Fruit fly (Drosophila melanogaster) whole organism, wandering third instar larva: ENCODE data around the gene Ir75d.

Source experiments
- Abd-B ChIP-seq: fragments of >200 bp; optimal IDR thresholded peaks from 2 replicates; lab custom pipeline; 2017; ENCODE audit warnings: missing biosample characterization, missing genetic modification characterization
- CG32264 ChIP-seq: fragments of 200-800 bp; sonication (Bioruptor generic); optimal IDR thresholded peaks from 2 replicates; lab custom pipeline; 2016; ENCODE audit warnings: missing biosample characterization, missing genetic modification characterization
- CG9705 ChIP-seq: fragments of 200-800 bp; sonication (Bioruptor generic); optimal IDR thresholded peaks from 2 replicates; lab custom pipeline; 2018; ENCODE audit warnings: missing biosample characterization, mild to moderate bottlenecking, missing genetic modification characterization
- CrebA ChIP-seq: fragments of 200-800 bp; sonication (Bioruptor generic); optimal IDR thresholded peaks from 2 replicates; lab custom pipeline; 2016; ENCODE audit warnings: missing biosample characterization, mild to moderate bottlenecking, missing genetic modification characterization, borderline replicate concordance
- Dfd ChIP-seq: fragments of >200 bp; optimal IDR thresholded peaks from 2 replicates; lab custom pipeline; 2017; ENCODE audit warnings: missing biosample characterization, missing genetic modification characterization
- Dif ChIP-seq: fragments of 200-275, 200-300 bp; sonication (Bioruptor generic); optimal IDR thresholded peaks from 2 replicates; lab custom pipeline; 2018; ENCODE audit warnings: missing biosample characterization, missing genetic modification characterization; ENCODE audit not compliant: partially characterized antibody
- GATAd ChIP-seq: sonication (Bioruptor generic); optimal IDR thresholded peaks from 2 replicates; lab custom pipeline; 2016; ENCODE audit warnings: missing biosample characterization, missing genetic modification characterization
- HLH106 ChIP-seq: fragments of 200-800 bp; optimal IDR thresholded peaks from 3 replicates; lab custom pipeline; 2019; ENCODE audit warnings: missing biosample characterization, mild to moderate bottlenecking, missing genetic modification characterization, moderate library complexity
- Hnf4 ChIP-seq: fragments of 200-800 bp; sonication (Bioruptor generic); optimal IDR thresholded peaks from 2 replicates; lab custom pipeline; 2016; ENCODE audit warnings: missing biosample characterization, mild to moderate bottlenecking, missing genetic modification characterization
- Hr78 ChIP-seq: fragments of >200 bp; optimal IDR thresholded peaks from 2 replicates; lab custom pipeline; 2017; ENCODE audit warnings: missing biosample characterization, missing genetic modification characterization
- Hr83 ChIP-seq: fragments of 200-300 bp; sonication (Bioruptor generic); optimal IDR thresholded peaks from 2 replicates; lab custom pipeline; 2016; ENCODE audit warnings: missing biosample characterization, mild to moderate bottlenecking, missing genetic modification characterization, moderate library complexity; ENCODE audit not compliant: poor library complexity, severe bottlenecking
- Jra ChIP-seq: sonication (Bioruptor generic); optimal IDR thresholded peaks from 2 replicates; lab custom pipeline; 2016; ENCODE audit warnings: missing biosample characterization, missing genetic modification characterization
- Mio ChIP-seq: sonication (Bioruptor generic); optimal IDR thresholded peaks from 2 replicates; lab custom pipeline; 2016; ENCODE audit warnings: missing biosample characterization, missing genetic modification characterization
- Myc ChIP-seq: fragments of >200 bp; optimal IDR thresholded peaks from 2 replicates; lab custom pipeline; 2017
- N ChIP-seq: fragments of >200 bp; optimal IDR thresholded peaks from 2 replicates; lab custom pipeline; 2018; ENCODE audit warnings: missing biosample characterization, missing external identifiers, missing genetic modification characterization
- OdsH ChIP-seq: fragments of 200-800 bp; sonication (Bioruptor generic); optimal IDR thresholded peaks from 2 replicates; lab custom pipeline; 2016; ENCODE audit warnings: missing biosample characterization, mild to moderate bottlenecking, missing genetic modification characterization
- Rel ChIP-seq, 2 experiments: fragments of 200-800 bp; sonication (Bioruptor generic) in 1 of 2; optimal IDR thresholded peaks; 2 replicates in 1 of 2; 3 replicates in 1 of 2; lab custom pipeline; 2016 to 2019; ENCODE audit warnings: mild to moderate bottlenecking in 2 of 2, missing biosample characterization in 2 of 2, missing genetic modification characterization in 2 of 2, moderate library complexity in 1 of 2
- Sp1 ChIP-seq: fragments of 200-800 bp; sonication (Bioruptor generic); optimal IDR thresholded peaks from 3 replicates; lab custom pipeline; 2019; ENCODE audit warnings: missing biosample characterization, mild to moderate bottlenecking, missing genetic modification characterization, moderate library complexity
- Vsx2 ChIP-seq: fragments of 200-300, 225-300 bp; sonication (Bioruptor generic); optimal IDR thresholded peaks from 2 replicates; lab custom pipeline; 2018; ENCODE audit warnings: missing biosample characterization, missing genetic modification characterization; ENCODE audit not compliant: partially characterized antibody
- br ChIP-seq: fragments of 200-800 bp; sonication (Bioruptor generic); optimal IDR thresholded peaks from 2 replicates; lab custom pipeline; 2016; ENCODE audit warnings: missing biosample characterization, missing genetic modification characterization
- brk ChIP-seq: fragments of 200-800 bp; sonication (Bioruptor generic); optimal IDR thresholded peaks from 2 replicates; lab custom pipeline; 2016; ENCODE audit warnings: missing biosample characterization, mild to moderate bottlenecking, missing genetic modification characterization
- dl ChIP-seq, 2 experiments: fragments of 175-275, 200-275 bp in 1 of 2; fragments of 200-275 bp in 1 of 2; sonication (Bioruptor generic); optimal IDR thresholded peaks; lab custom pipeline; 2018; ENCODE audit warnings: mild to moderate bottlenecking in 2 of 2, missing biosample characterization in 2 of 2, missing genetic modification characterization in 2 of 2, moderate library complexity in 2 of 2; ENCODE audit not compliant: partially characterized antibody in 2 of 2, insufficient read depth in 1 of 2
- dmrt93B ChIP-seq: fragments of 200-800 bp; sonication (Bioruptor generic); optimal IDR thresholded peaks from 2 replicates; lab custom pipeline; 2018; ENCODE audit warnings: missing biosample characterization, mild to moderate bottlenecking, missing genetic modification characterization
- dsf ChIP-seq: sonication (Bioruptor generic); optimal IDR thresholded peaks from 2 replicates; lab custom pipeline; 2016; ENCODE audit warnings: missing biosample characterization, missing genetic modification characterization, borderline replicate concordance
- ey ChIP-seq: fragments of 200-800 bp; sonication (Bioruptor generic); optimal IDR thresholded peaks from 2 replicates; lab custom pipeline; 2016; ENCODE audit warnings: missing biosample characterization, missing genetic modification characterization
- foxo ChIP-seq, 2 experiments: fragments of 200-800 bp; sonication (Bioruptor generic); optimal IDR thresholded peaks; 2 replicates in 1 of 2; 3 replicates in 1 of 2; lab custom pipeline; 2016 to 2017; ENCODE audit warnings: missing biosample characterization in 2 of 2, missing genetic modification characterization in 2 of 2
- fru ChIP-seq: fragments of 200-800 bp; sonication (Bioruptor generic); optimal IDR thresholded peaks from 3 replicates; lab custom pipeline; 2016; ENCODE audit warnings: missing biosample characterization, mild to moderate bottlenecking, missing genetic modification characterization
- h ChIP-seq: fragments of 200-800 bp; sonication (Bioruptor generic); optimal IDR thresholded peaks from 3 replicates; lab custom pipeline; 2016; ENCODE audit warnings: missing biosample characterization, mild to moderate bottlenecking, missing genetic modification characterization
- jim ChIP-seq: fragments of 175-275, 200-325 bp; sonication (Bioruptor generic); optimal IDR thresholded peaks from 2 replicates; lab custom pipeline; 2016; ENCODE audit warnings: missing biosample characterization, mild to moderate bottlenecking, missing genetic modification characterization
- lola ChIP-seq: fragments of >200 bp; optimal IDR thresholded peaks from 2 replicates; lab custom pipeline; 2017; ENCODE audit warnings: missing biosample characterization, missing genetic modification characterization
- pan ChIP-seq: fragments of >200 bp; optimal IDR thresholded peaks from 2 replicates; lab custom pipeline; 2017
- psq ChIP-seq: fragments of 200-800 bp; sonication (Bioruptor generic); optimal IDR thresholded peaks from 3 replicates; lab custom pipeline; 2017; ENCODE audit warnings: missing biosample characterization, mild to moderate bottlenecking, missing genetic modification characterization, moderate library complexity
- rgr ChIP-seq: fragments of 200-800 bp; sonication (Bioruptor generic); optimal IDR thresholded peaks from 3 replicates; lab custom pipeline; 2016; ENCODE audit warnings: missing biosample characterization, mild to moderate bottlenecking, missing genetic modification characterization
- sage ChIP-seq: fragments of 200-800 bp; sonication (Bioruptor generic); optimal IDR thresholded peaks from 2 replicates; lab custom pipeline; 2016; ENCODE audit warnings: missing biosample characterization, mild to moderate bottlenecking, missing genetic modification characterization
- sv ChIP-seq: fragments of 200-800 bp; sonication (Bioruptor generic); optimal IDR thresholded peaks from 3 replicates; lab custom pipeline; 2016; ENCODE audit warnings: missing biosample characterization, missing genetic modification characterization
- tai ChIP-seq: sonication (Bioruptor generic); optimal IDR thresholded peaks from 2 replicates; lab custom pipeline; 2016; ENCODE audit warnings: missing biosample characterization, missing genetic modification characterization
- usp ChIP-seq: fragments of >200 bp; optimal IDR thresholded peaks from 2 replicates; lab custom pipeline; 2017; ENCODE audit warnings: missing biosample characterization, missing genetic modification characterization
- woc ChIP-seq: sonication (Bioruptor generic); optimal IDR thresholded peaks from 2 replicates; lab custom pipeline; 2016; ENCODE audit warnings: missing biosample characterization, mild to moderate bottlenecking, missing genetic modification characterization

The Ir75d gene

dm6 chr3L:18889222-18889866, 21.6 kb downstream of the Ir75d start:
- no peak for TF ChIP-seq br (GFP tag; lab: Kevin White, UChicago)
- no peak for TF ChIP-seq Rel (GFP tag; optimal IDR thresholded peaks at IDR 0.05; lab: Kevin White, UChicago)
- TF ChIP-seq Rel (tag; optimal IDR thresholded peaks at IDR 0.05; lab: Kevin White, UChicago) = peak; percentile 35
- TF ChIP-seq Jra (GFP tag; lab: Kevin White, UChicago) = no peak
- TF ChIP-seq h (GFP tag; lab: Kevin White, UChicago) = peak; percentile 8
- no peak for TF ChIP-seq Dfd (GFP tag; lab: Kevin White, UChicago)
- no peak for TF ChIP-seq dl (GFP tag; optimal IDR thresholded peaks at IDR 0.05; lab: Kevin White, UChicago; ENCODE audit: insufficient read depth in 1 of 2, partially characterized antibody in 2 of 2)
- TF ChIP-seq Abd-B (GFP tag; lab: Kevin White, UChicago) = no peak
- TF ChIP-seq sv (GFP tag; lab: Kevin White, UChicago) = no peak
- no peak for TF ChIP-seq Sp1
- TF ChIP-seq CG32264 (GFP tag; lab: Kevin White, UChicago) = no peak
- TF ChIP-seq psq (GFP tag; lab: Kevin White, UChicago) = no peak
- TF ChIP-seq foxo (GFP tag; optimal IDR thresholded peaks at IDR 0.05; lab: Kevin White, UChicago) = peak in 1 of 2 experiments; percentile 33
- no peak for TF ChIP-seq Hr83 (GFP tag; lab: Kevin White, UChicago)
- TF ChIP-seq sage (GFP tag; lab: Kevin White, UChicago) = no peak
- TF ChIP-seq lola (GFP tag; lab: Kevin White, UChicago) = no peak
- no peak for TF ChIP-seq Myc (lab: Kevin White, UChicago)
- no peak for TF ChIP-seq CrebA
- peak; percentile 30 for TF ChIP-seq Hnf4 (GFP tag; lab: Kevin White, UChicago)
- no peak for TF ChIP-seq tai (GFP tag; lab: Kevin White, UChicago)
- no peak for TF ChIP-seq Mio (GFP tag; lab: Kevin White, UChicago)
- TF ChIP-seq ey (GFP tag; lab: Kevin White, UChicago) = no peak
- no peak for TF ChIP-seq N (GFP tag; lab: Kevin White, UChicago)
- peak; percentile 41 for TF ChIP-seq fru (GFP tag; lab: Kevin White, UChicago)
- no peak for TF ChIP-seq HLH106 (tag; lab: Kevin White, UChicago)
- no peak for TF ChIP-seq CG9705 (GFP tag; lab: Kevin White, UChicago)
- TF ChIP-seq brk (GFP tag; lab: Kevin White, UChicago) = no peak
- no peak for TF ChIP-seq jim
- no peak for TF ChIP-seq woc (GFP tag; lab: Kevin White, UChicago)
- TF ChIP-seq usp (GFP tag; lab: Kevin White, UChicago) = no peak
- no peak for TF ChIP-seq dsf
- TF ChIP-seq OdsH (GFP tag; lab: Kevin White, UChicago) = no peak
- TF ChIP-seq GATAd (GFP tag; lab: Kevin White, UChicago) = no peak
- TF ChIP-seq rgr (GFP tag; lab: Kevin White, UChicago) = peak; percentile 20
- no peak for TF ChIP-seq Vsx2 (GFP tag; lab: Kevin White, UChicago)
- TF ChIP-seq dmrt93B (GFP tag; lab: Kevin White, UChicago) = no peak
- TF ChIP-seq Dif (GFP tag; lab: Kevin White, UChicago) = peak; percentile 0
- TF ChIP-seq Hr78 (GFP tag; lab: Kevin White, UChicago) = no peak
- no peak for TF ChIP-seq pan (lab: Kevin White, UChicago)

- TF ChIP-seq Myc (lab: Kevin White, UChicago) (no peak), HLH106 (tag; lab: Kevin White, UChicago) (no peak), Hr83 (GFP tag; lab: Kevin White, UChicago) (no peak)
Observed at dm6 chr3L:18881613-18882012, 29.4 kb downstream of the Ir75d start.
